Worm (Caenorhabditis elegans) whole organism, young adult: ENCODE measurements around the gene Y53F4B.7.
A peak's percentile ranks its signal among the peaks of the same experiment; 100 is the strongest.

Experiments
- B0019.2 ChIP-seq: fragments of 200-800 bp; sonication (Bioruptor generic); conservative IDR thresholded peaks from 2 replicates; pipeline ENCODE4 v1.3.6; 2022; ENCODE audit warnings: missing genetic modification reagents, missing genetic modification characterization, missing compliant biosample characterization
- B0336.3 ChIP-seq: fragments of 200-800 bp; sonication (Bioruptor generic); IDR thresholded peaks from 2 replicates; pipeline ENCODE4 v1.3.6; 2022; ENCODE audit warnings: missing genetic modification characterization, missing compliant biosample characterization
- C06A6.2 ChIP-seq: fragments of 200-800 bp; sonication (Bioruptor generic); conservative IDR thresholded peaks from 2 replicates; pipeline ENCODE4 v1.3.6; 2022; ENCODE audit warnings: missing genetic modification characterization, missing compliant biosample characterization
- F23B12.7 ChIP-seq: sonication (generic microtip); optimal IDR thresholded peaks from 2 replicates; lab custom pipeline; 2017; ENCODE audit warnings: missing genetic modification characterization, mild to moderate bottlenecking, missing compliant biosample characterization, antibody characterized with exemption, moderate library complexity; ENCODE audit not compliant: insufficient read depth
- F33H1.4 ChIP-seq: fragments of 200-800 bp; sonication (Bioruptor generic); IDR thresholded peaks from 2 replicates; pipeline ENCODE4 v1.3.6; 2022; ENCODE audit warnings: missing genetic modification reagents, missing genetic modification characterization, missing compliant biosample characterization
- F49E8.2 ChIP-seq: sonication (generic microtip); optimal IDR thresholded peaks from 3 replicates; lab custom pipeline; 2017; ENCODE audit warnings: missing genetic modification characterization, mild to moderate bottlenecking, missing compliant biosample characterization, antibody characterized with exemption, moderate library complexity; ENCODE audit not compliant: insufficient read depth
- F52B5.7 ChIP-seq: sonication (generic microtip); optimal IDR thresholded peaks from 2 replicates; lab custom pipeline; 2016; ENCODE audit warnings: mild to moderate bottlenecking, missing genetic modification characterization, missing compliant biosample characterization
- F57A8.1 ChIP-seq: fragments of 200-800 bp; sonication (Bioruptor generic); optimal IDR thresholded peaks from 2 replicates; lab custom pipeline; 2018; ENCODE audit warnings: mild to moderate bottlenecking, missing genetic modification characterization, moderate library complexity, missing compliant biosample characterization
- T26A5.8 ChIP-seq: sonication (generic microtip); optimal IDR thresholded peaks from 2 replicates; lab custom pipeline; 2016; ENCODE audit warnings: missing genetic modification characterization, missing compliant biosample characterization
- Y56A3A.18 ChIP-seq: fragments of 200-800 bp; sonication (Bioruptor generic); IDR thresholded peaks from 2 replicates; pipeline ENCODE4 v1.3.6; 2022; ENCODE audit warnings: missing genetic modification reagents, missing genetic modification characterization, missing compliant biosample characterization
- Y67H2A.10 ChIP-seq: fragments of 200-800 bp; sonication (Bioruptor generic); conservative IDR thresholded peaks from 2 replicates; pipeline ENCODE4 v1.3.6; 2022; ENCODE audit warnings: missing genetic modification reagents, missing genetic modification characterization, missing compliant biosample characterization
- Y79H2A.3 ChIP-seq: fragments of 200-800 bp; sonication (Bioruptor generic); conservative IDR thresholded peaks from 2 replicates; pipeline ENCODE4 v1.3.6; 2022; ENCODE audit warnings: missing genetic modification reagents, missing genetic modification characterization, missing compliant biosample characterization
- Y95B8A.8 ChIP-seq: fragments of 200-800 bp; sonication (Bioruptor generic); IDR thresholded peaks from 2 replicates; pipeline ENCODE4 v1.3.6; 2022; ENCODE audit warnings: missing genetic modification reagents, missing genetic modification characterization, missing compliant biosample characterization
- die-1 ChIP-seq: sonication (generic microtip); optimal IDR thresholded peaks from 2 replicates; lab custom pipeline; 2016; ENCODE audit warnings: missing genotype, mild to moderate bottlenecking, missing genetic modification characterization, missing compliant biosample characterization
- dox-1 ChIP-seq: fragments of 200-800 bp; sonication (Bioruptor generic); IDR thresholded peaks from 2 replicates; pipeline ENCODE4 v1.3.6; 2022; ENCODE audit warnings: missing genetic modification reagents, missing genetic modification characterization, missing compliant biosample characterization
- dpl-1 ChIP-seq: fragments of 150-350 bp; optimal IDR thresholded peaks from 2 replicates; lab custom pipeline; 2014; ENCODE audit warnings: missing biosample characterization, missing genetic modification reagents, missing genetic modification characterization
- egl-44 ChIP-seq: fragments of 200-800 bp; sonication (Bioruptor generic); IDR thresholded peaks from 2 replicates; pipeline ENCODE4 v1.3.6; 2022; ENCODE audit warnings: missing genetic modification reagents, missing genetic modification characterization, missing compliant biosample characterization
- fkh-3 ChIP-seq: sonication (generic microtip); optimal IDR thresholded peaks from 2 replicates; lab custom pipeline; 2016; ENCODE audit warnings: mild to moderate bottlenecking, missing genetic modification characterization, missing compliant biosample characterization
- hlh-26 ChIP-seq: fragments of 200-800 bp; sonication (Bioruptor generic); conservative IDR thresholded peaks from 2 replicates; pipeline ENCODE4 v1.3.6; 2022; ENCODE audit warnings: missing genetic modification reagents, missing genetic modification characterization, missing compliant biosample characterization
- hmg-1.2 ChIP-seq: fragments of 200-800 bp; sonication (Bioruptor generic); IDR thresholded peaks from 2 replicates; pipeline ENCODE4 v1.3.6; 2022; ENCODE audit warnings: missing genetic modification reagents, missing genetic modification characterization, missing compliant biosample characterization
- hrde-1 ChIP-seq: sonication (generic microtip); optimal IDR thresholded peaks from 2 replicates; lab custom pipeline; 2016; ENCODE audit warnings: missing genetic modification characterization, mild to moderate bottlenecking, missing compliant biosample characterization, moderate library complexity, missing genotype, missing genetic modification reagents, borderline replicate concordance
- lin-35 ChIP-seq, 3 experiments: fragments of 150-350 bp in 2 of 3; sonication (generic microtip) in 1 of 3; optimal IDR thresholded peaks; 2 replicates each; lab custom pipeline; 2014 to 2018; ENCODE audit warnings: missing biosample characterization in 3 of 3, missing genetic modification characterization in 3 of 3, missing genetic modification reagents in 3 of 3
- lin-54 ChIP-seq: fragments of 200-800 bp; sonication (Bioruptor generic); optimal IDR thresholded peaks from 2 replicates; lab custom pipeline; 2018; ENCODE audit warnings: mild to moderate bottlenecking, missing genetic modification characterization, missing compliant biosample characterization
- lsl-1 ChIP-seq: fragments of 200-800 bp; sonication (Bioruptor generic); optimal IDR thresholded peaks from 2 replicates; lab custom pipeline; 2018; ENCODE audit warnings: mild to moderate bottlenecking, missing genetic modification characterization, moderate library complexity, missing compliant biosample characterization
- mxl-1 ChIP-seq: sonication (generic microtip); optimal IDR thresholded peaks from 2 replicates; lab custom pipeline; 2016; ENCODE audit warnings: missing genetic modification characterization, missing compliant biosample characterization
- nhr-80 ChIP-seq: sonication (generic microtip); optimal IDR thresholded peaks from 2 replicates; lab custom pipeline; 2016; ENCODE audit warnings: missing genetic modification characterization, missing compliant biosample characterization
- pha-4 ChIP-seq: fragments of 150-350 bp; sonication (generic microtip); optimal IDR thresholded peaks from 2 replicates; lab custom pipeline; 2014; ENCODE audit warnings: missing biosample characterization, missing genetic modification reagents, missing genetic modification characterization
- sea-2 ChIP-seq: fragments of 200-800 bp; sonication (Bioruptor generic); IDR thresholded peaks from 2 replicates; pipeline ENCODE4 v1.3.6; 2022; ENCODE audit warnings: missing genetic modification characterization, missing compliant biosample characterization
- snpc-1.1 ChIP-seq: sonication (generic microtip); optimal IDR thresholded peaks from 2 replicates; lab custom pipeline; 2017; ENCODE audit warnings: missing genetic modification characterization, mild to moderate bottlenecking, missing compliant biosample characterization, antibody characterized with exemption, moderate library complexity, missing genotype, missing genetic modification reagents; ENCODE audit not compliant: insufficient read depth
- tlf-1 ChIP-seq: fragments of 200-800 bp; sonication (Bioruptor generic); optimal IDR thresholded peaks from 2 replicates; lab custom pipeline; 2018; ENCODE audit warnings: mild to moderate bottlenecking, missing genetic modification characterization, missing compliant biosample characterization
- unc-130 ChIP-seq: sonication (generic microtip); optimal IDR thresholded peaks from 2 replicates; lab custom pipeline; 2016; ENCODE audit warnings: missing genetic modification reagents, missing genetic modification characterization, missing compliant biosample characterization
- xnd-1 ChIP-seq: sonication (generic microtip); optimal IDR thresholded peaks from 2 replicates; lab custom pipeline; 2016; ENCODE audit warnings: missing genotype, missing genetic modification reagents, missing genetic modification characterization, missing compliant biosample characterization
- zfh-2 ChIP-seq: fragments of 200-800 bp; sonication (Bioruptor generic); conservative IDR thresholded peaks from 2 replicates; pipeline ENCODE4 v1.3.6; 2022; ENCODE audit warnings: missing genetic modification reagents, missing genetic modification characterization, missing compliant biosample characterization
- ztf-28 ChIP-seq: fragments of 200-800 bp; sonication (Bioruptor generic); IDR thresholded peaks from 2 replicates; pipeline ENCODE4 v1.3.6; 2022; ENCODE audit warnings: missing genetic modification reagents, missing genetic modification characterization, missing compliant biosample characterization
- ztf-3 ChIP-seq: fragments of 200-800 bp; sonication (Bioruptor generic); optimal IDR thresholded peaks from 2 replicates; lab custom pipeline; 2018; ENCODE audit warnings: mild to moderate bottlenecking, missing genetic modification characterization, missing compliant biosample characterization

The Y53F4B.7 gene

DNA sequence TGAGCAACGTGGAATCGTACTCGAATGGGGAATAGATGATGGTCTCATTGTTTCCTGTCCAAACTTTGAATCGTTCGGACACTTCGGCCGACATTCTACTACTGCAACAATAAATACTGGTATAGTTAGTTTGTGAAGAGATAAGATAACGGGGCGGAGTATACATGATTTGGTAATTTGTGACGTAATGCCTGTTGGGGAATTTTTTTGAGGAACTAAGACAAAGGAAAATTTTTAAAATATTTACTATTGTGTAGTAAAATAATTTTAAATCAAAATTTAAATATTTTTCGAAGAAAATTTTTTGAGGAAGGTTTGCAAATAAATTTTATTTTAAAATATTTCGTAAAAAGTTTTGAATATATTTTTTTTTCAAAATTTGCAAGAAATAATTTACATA is 28.7 kb upstream of the Y53F4B.7 start, which contains the start of gene elo-9:
elo-9 (minus strand) TSS at position 101 of the 400 bp plus-strand sequence.
- no peak for TF ChIP-seq zfh-2 (GFP tag; lab: Robert Waterston, UW)
- no peak for TF ChIP-seq pha-4 (tag; lab: Kevin White, UChicago)
- no peak for TF ChIP-seq hrde-1 (tag; lab: Kevin White, UChicago)
- no peak for TF ChIP-seq F52B5.7 (tag; lab: Kevin White, UChicago)
- no peak for TF ChIP-seq Y95B8A.8 (GFP tag; lab: Robert Waterston, UW)
- TF ChIP-seq lin-54 (GFP tag; lab: Kevin White, UChicago), result no peak

- TF ChIP-seq nhr-80 (tag; lab: Kevin White, UChicago) (peak; percentile 82), snpc-1.1 (tag; lab: Kevin White, UChicago) (no peak)
Measured at ce11 chrII:14964877-14965276, 27.8 kb upstream of the Y53F4B.7 start.

- TF ChIP-seq egl-44 (GFP tag; lab: Robert Waterston, UW) (no peak), xnd-1 (tag; lab: Kevin White, UChicago) (no peak), F23B12.7 (tag; lab: Kevin White, UChicago) (no peak), die-1 (no peak), B0019.2 (GFP tag; lab: Robert Waterston, UW) (no peak), lin-35 (GFP tag; optimal IDR thresholded peaks at IDR 0.05; lab: Kevin White, UChicago) (no peak), F49E8.2 (tag; lab: Kevin White, UChicago) (no peak), ztf-28 (GFP tag; lab: Robert Waterston, UW) (no peak), Y56A3A.18 (GFP tag; lab: Robert Waterston, UW) (no peak), fkh-3 (tag; lab: Kevin White, UChicago) (no peak), hmg-1.2 (GFP tag; lab: Robert Waterston, UW) (no peak), F57A8.1 (GFP tag; lab: Kevin White, UChicago) (no peak)
Measured at ce11 chrII:14966420-14966819, 26.3 kb upstream of the Y53F4B.7 start.

DNA sequence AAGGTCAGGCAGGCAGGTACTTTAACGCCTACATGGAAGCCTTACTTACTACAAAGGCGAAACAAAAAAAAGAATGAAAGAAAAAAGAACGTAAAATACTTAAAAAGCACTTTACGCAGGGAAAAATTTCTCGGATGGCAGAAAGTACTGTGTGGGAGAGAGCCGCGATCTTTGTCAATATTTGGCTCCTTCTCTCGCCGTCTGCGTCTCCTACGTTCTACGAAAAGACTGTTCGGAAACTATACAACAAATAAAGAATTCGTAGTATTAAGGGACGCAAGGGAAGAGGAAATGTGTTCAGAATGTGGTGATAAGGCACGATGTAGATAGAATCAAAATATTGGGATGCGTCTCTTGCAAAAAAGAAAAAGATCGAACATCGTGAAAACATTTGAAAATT is 25.6 kb upstream of the Y53F4B.7 start:
- TF ChIP-seq sea-2 (no peak), Y67H2A.10 (GFP tag; lab: Robert Waterston, UW) (no peak), dox-1 (no peak), tlf-1 (no peak), snpc-1.1 (tag; lab: Kevin White, UChicago) (no peak), dpl-1 (GFP tag; lab: Kevin White, UChicago) (no peak), F49E8.2 (tag; lab: Kevin White, UChicago) (no peak), mxl-1 (tag; lab: Kevin White, UChicago) (no peak), B0336.3 (GFP tag; lab: Robert Waterston, UW) (no peak), T26A5.8 (tag; lab: Kevin White, UChicago) (no peak), ztf-3 (GFP tag; lab: Kevin White, UChicago) (no peak), C06A6.2 (no peak), hlh-26 (GFP tag; lab: Robert Waterston, UW) (no peak)

- no peak for TF ChIP-seq unc-130
- no peak for TF ChIP-seq Y79H2A.3
- peak; percentile 54 for TF ChIP-seq F33H1.4 (GFP tag; lab: Robert Waterston, UW)
- peak; percentile 69 for TF ChIP-seq lsl-1 (GFP tag; lab: Kevin White, UChicago)
Measured at ce11 chrII:14968275-14968674, 24.4 kb upstream of the Y53F4B.7 start.
